Worm (Caenorhabditis elegans) whole organism, L3 larva: ENCODE results near the gene prx-1.

Source experiments
- aly-2 ChIP-seq: fragments of 150-350 bp; optimal IDR thresholded peaks from 2 replicates; lab custom pipeline; 2014; ENCODE audit warnings: missing biosample characterization, missing genetic modification characterization
- ama-1 ChIP-seq: fragments of 150-350 bp; optimal IDR thresholded peaks from 2 replicates; lab custom pipeline; 2018
- ceh-82 ChIP-seq: fragments of 150-350 bp; optimal IDR thresholded peaks from 2 replicates; lab custom pipeline; 2014; ENCODE audit warnings: missing biosample characterization, missing genetic modification characterization
- lin-15B ChIP-seq: fragments of 150-350 bp; optimal IDR thresholded peaks from 2 replicates; lab custom pipeline; 2014; ENCODE audit warnings: missing biosample characterization, missing genetic modification characterization
- nhr-12 ChIP-seq: fragments of 150-350 bp; optimal IDR thresholded peaks from 2 replicates; lab custom pipeline; 2014; ENCODE audit warnings: missing biosample characterization, missing genetic modification characterization
- nhr-23 ChIP-seq: fragments of 150-350 bp; optimal IDR thresholded peaks from 2 replicates; lab custom pipeline; 2014; ENCODE audit warnings: missing biosample characterization, missing genetic modification reagents, missing genetic modification characterization
- nhr-28 ChIP-seq: fragments of 150-350 bp; optimal IDR thresholded peaks from 2 replicates; lab custom pipeline; 2014; ENCODE audit warnings: missing biosample characterization, missing genetic modification characterization

ce11 chrX:14355034-14355433 lies 41.3 kb downstream of the prx-1 start:
- TF ChIP-seq ceh-82 (no peak), nhr-28 (no peak), aly-2 (tag; lab: Kevin White, UChicago) (no peak), lin-15B (tag; lab: Kevin White, UChicago) (no peak), ama-1 (lab: Kevin White, UChicago) (no peak), nhr-12 (tag; lab: Kevin White, UChicago) (no peak), nhr-23 (tag; lab: Kevin White, UChicago) (no peak)
